Worm (Caenorhabditis elegans): ENCODE results near the gene fars-3.

DNA sequence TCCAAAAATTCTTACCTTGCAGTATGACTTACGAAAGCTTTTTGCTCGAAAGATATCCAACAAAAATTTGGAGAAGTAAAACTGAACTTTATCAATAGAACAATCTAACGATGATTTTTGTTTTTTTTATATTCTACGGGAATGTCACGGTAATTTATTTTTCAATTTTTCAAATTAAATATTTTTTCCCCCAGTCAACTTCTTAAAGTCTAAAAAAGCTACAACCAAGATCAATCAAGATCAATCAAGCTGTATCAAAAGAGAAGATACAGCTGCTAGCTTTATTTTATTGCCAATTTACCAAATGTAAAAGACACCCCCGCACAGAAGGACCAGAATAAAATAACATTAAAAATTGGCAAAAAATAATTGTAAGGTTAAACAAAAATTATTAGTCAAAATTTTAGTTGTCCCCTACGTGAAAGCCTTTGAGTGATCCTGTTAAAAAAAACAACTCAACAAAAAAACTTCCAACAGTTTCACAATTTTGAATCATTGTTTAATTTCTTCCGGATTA, 10.7 kb downstream of the fars-3 start, which contains the start of the genes M05D6.1 and M05D6.3:
- TF ChIP-seq madf-8 (GFP tag; conservative IDR thresholded peaks at IDR 0.05) (no peak), nfya-1 (tag; optimal IDR thresholded peaks at IDR 0.05; ENCODE audit: borderline replicate concordance, insufficient read depth) (no peak), ceh-79 (tag; optimal IDR thresholded peaks at IDR 0.05) (no peak)
